Worm (Caenorhabditis elegans): Measurements from ENCODE around the gene vps-52.
A peak's percentile ranks its signal among the peaks of the same experiment; 100 is the strongest.

- no peak for TF ChIP-seq ceh-82 (tag; optimal IDR thresholded peaks at IDR 0.05)
- TF ChIP-seq fos-1 (tag; optimal IDR thresholded peaks at IDR 0.05): no peak
- TF ChIP-seq aly-2 (tag; optimal IDR thresholded peaks at IDR 0.05): no peak
- TF ChIP-seq zag-1 (tag; optimal IDR thresholded peaks at IDR 0.05): no peak
- TF ChIP-seq ceh-88 (GFP tag; IDR thresholded peaks at IDR 0.05): no peak
- no peak for TF ChIP-seq ces-1 (GFP tag; optimal IDR thresholded peaks at IDR 0.05)
- no peak for TF ChIP-seq snpc-4 (tag; optimal IDR thresholded peaks at IDR 0.05)
- no peak for TF ChIP-seq sox-4 (tag; optimal IDR thresholded peaks at IDR 0.05)
- TF ChIP-seq irx-1 (tag; optimal IDR thresholded peaks at IDR 0.05): no peak
- peak; percentile 53 for TF ChIP-seq nhr-20 (tag; optimal IDR thresholded peaks at IDR 0.05)
- TF ChIP-seq isw-1 (GFP tag; IDR thresholded peaks at IDR 0.05): no peak
- no peak for TF ChIP-seq C16A3.4 (tag; optimal IDR thresholded peaks at IDR 0.05)
Measured at ce11 chrX:7583930-7584329, 18.8 kb downstream of the vps-52 start.
